Worm (Caenorhabditis elegans) whole organism, mixed stage, embryonic: ENCODE measurements around the gene F14F7.5.

Experiments
- M03D4.4 ChIP-seq: sonication (generic microtip); optimal IDR thresholded peaks from 2 replicates; lab custom pipeline; 2017; ENCODE audit warnings: mild to moderate bottlenecking, missing genetic modification characterization, missing compliant biosample characterization
- bed-3 ChIP-seq: fragments of 200-800 bp; sonication (Bioruptor generic); optimal IDR thresholded peaks from 3 replicates; lab custom pipeline; 2018; ENCODE audit warnings: mild to moderate bottlenecking, missing genetic modification characterization, moderate library complexity, missing compliant biosample characterization
- blmp-1 ChIP-seq: fragments of 150-350 bp; optimal IDR thresholded peaks from 2 replicates; lab custom pipeline; 2014; ENCODE audit warnings: missing biosample characterization, missing genetic modification characterization
- ceh-39 ChIP-seq: fragments of 150-350 bp; optimal IDR thresholded peaks from 2 replicates; lab custom pipeline; 2014; ENCODE audit warnings: missing biosample characterization, missing genetic modification characterization
- ceh-83 ChIP-seq: fragments of 200-800 bp; sonication (Bioruptor generic); optimal IDR thresholded peaks from 2 replicates; lab custom pipeline; 2018; ENCODE audit warnings: mild to moderate bottlenecking, missing genetic modification characterization, missing compliant biosample characterization
- ces-1 ChIP-seq: fragments of 150-350 bp; optimal IDR thresholded peaks from 2 replicates; lab custom pipeline; 2014; ENCODE audit warnings: missing biosample characterization, missing genetic modification reagents, missing genetic modification characterization
- cnd-1 ChIP-seq: fragments of 200-800 bp; sonication (Bioruptor generic); optimal IDR thresholded peaks from 2 replicates; lab custom pipeline; 2018; ENCODE audit warnings: mild to moderate bottlenecking, missing genetic modification characterization, missing compliant biosample characterization
- drap-1 ChIP-seq: fragments of 200-800 bp; sonication (Bioruptor generic); optimal IDR thresholded peaks from 3 replicates; lab custom pipeline; 2018; ENCODE audit warnings: mild to moderate bottlenecking, missing genetic modification characterization, missing compliant biosample characterization
- elt-1 ChIP-seq: sonication (generic microtip); optimal IDR thresholded peaks from 2 replicates; lab custom pipeline; 2017; ENCODE audit warnings: missing genetic modification characterization, mild to moderate bottlenecking, missing compliant biosample characterization, antibody characterized with exemption, moderate library complexity, borderline replicate concordance; ENCODE audit not compliant: insufficient read depth
- elt-3 ChIP-seq: fragments of 150-350 bp; optimal IDR thresholded peaks from 2 replicates; lab custom pipeline; 2014; ENCODE audit warnings: missing biosample characterization, missing genetic modification characterization
- flh-1 ChIP-seq: fragments of 200-800 bp; sonication (Bioruptor generic); optimal IDR thresholded peaks from 2 replicates; lab custom pipeline; 2018; ENCODE audit warnings: mild to moderate bottlenecking, missing genetic modification characterization, moderate library complexity, missing compliant biosample characterization
- ham-2 ChIP-seq: fragments of 200-800 bp; sonication (Bioruptor generic); optimal IDR thresholded peaks from 2 replicates; lab custom pipeline; 2018; ENCODE audit warnings: mild to moderate bottlenecking, missing genetic modification characterization, missing compliant biosample characterization
- hlh-1 ChIP-seq: fragments of 150-350 bp; optimal IDR thresholded peaks from 2 replicates; lab custom pipeline; 2014; ENCODE audit warnings: missing biosample characterization, missing genetic modification reagents, missing genetic modification characterization
- lin-13 ChIP-seq: fragments of 150-350 bp; optimal IDR thresholded peaks from 2 replicates; lab custom pipeline; 2014; ENCODE audit warnings: missing biosample characterization, missing genetic modification characterization
- lin-32 ChIP-seq: fragments of 200-800 bp; sonication (Bioruptor generic); optimal IDR thresholded peaks from 2 replicates; lab custom pipeline; 2018; ENCODE audit warnings: mild to moderate bottlenecking, missing genetic modification characterization, missing compliant biosample characterization
- lsy-2 ChIP-seq: fragments of 150-350 bp; optimal IDR thresholded peaks from 2 replicates; lab custom pipeline; 2014; ENCODE audit warnings: missing biosample characterization, missing genetic modification characterization
- mab-5 ChIP-seq: fragments of 150-350 bp; optimal IDR thresholded peaks from 2 replicates; lab custom pipeline; 2014; ENCODE audit warnings: missing biosample characterization, missing genetic modification characterization
- mep-1 ChIP-seq: fragments of 150-350 bp; optimal IDR thresholded peaks from 2 replicates; lab custom pipeline; 2017; ENCODE audit warnings: missing biosample characterization, missing genetic modification reagents, missing genetic modification characterization, inconsistent platforms
- mls-2 ChIP-seq: sonication (generic microtip); optimal IDR thresholded peaks from 2 replicates; lab custom pipeline; 2016; ENCODE audit warnings: mild to moderate bottlenecking, missing genetic modification characterization, moderate library complexity, missing compliant biosample characterization
- nhr-12 ChIP-seq: fragments of 150-350 bp; optimal IDR thresholded peaks from 2 replicates; lab custom pipeline; 2014; ENCODE audit warnings: missing biosample characterization, missing genetic modification characterization
- nhr-2 ChIP-seq: fragments of 150-350 bp; optimal IDR thresholded peaks from 2 replicates; lab custom pipeline; 2014; ENCODE audit warnings: missing biosample characterization, missing genetic modification characterization
- nhr-28 ChIP-seq: fragments of 150-350 bp; optimal IDR thresholded peaks from 2 replicates; lab custom pipeline; 2014; ENCODE audit warnings: missing biosample characterization, missing genetic modification characterization
- nhr-76 ChIP-seq: sonication (generic microtip); optimal IDR thresholded peaks from 2 replicates; lab custom pipeline; 2017; ENCODE audit warnings: missing biosample characterization, missing genetic modification characterization
- pha-4 ChIP-seq: fragments of 150-350 bp; optimal IDR thresholded peaks from 2 replicates; lab custom pipeline; 2018; ENCODE audit warnings: missing biosample characterization, missing genetic modification reagents, missing genetic modification characterization
- snpc-4 ChIP-seq: fragments of 150-350 bp; optimal IDR thresholded peaks from 2 replicates; lab custom pipeline; 2014; ENCODE audit warnings: missing biosample characterization, missing genetic modification characterization
- sptf-1 ChIP-seq: sonication (generic microtip); optimal IDR thresholded peaks from 2 replicates; lab custom pipeline; 2017; ENCODE audit warnings: mild to moderate bottlenecking, missing genetic modification characterization, moderate library complexity, missing compliant biosample characterization
- tbx-8 ChIP-seq: fragments of 200-800 bp; sonication (Bioruptor generic); optimal IDR thresholded peaks from 2 replicates; lab custom pipeline; 2018; ENCODE audit warnings: mild to moderate bottlenecking, missing genetic modification characterization, moderate library complexity, missing compliant biosample characterization
- unc-120 ChIP-seq: sonication (generic microtip); optimal IDR thresholded peaks from 2 replicates; lab custom pipeline; 2017; ENCODE audit warnings: missing genetic modification characterization, missing compliant biosample characterization; ENCODE audit not compliant: poor library complexity, severe bottlenecking
- unc-39 ChIP-seq: fragments of 150-350 bp; optimal IDR thresholded peaks from 2 replicates; lab custom pipeline; 2014; ENCODE audit warnings: missing biosample characterization, missing genetic modification characterization
- unc-62 ChIP-seq: fragments of 150-350 bp; optimal IDR thresholded peaks from 2 replicates; lab custom pipeline; 2014; ENCODE audit warnings: missing biosample characterization, missing genetic modification reagents, missing genetic modification characterization
- zip-8 ChIP-seq: fragments of 150-350 bp; optimal IDR thresholded peaks from 2 replicates; lab custom pipeline; 2014; ENCODE audit warnings: missing biosample characterization, missing genetic modification characterization
- ztf-11 ChIP-seq: fragments of 150-350 bp; optimal IDR thresholded peaks from 2 replicates; lab custom pipeline; 2014; ENCODE audit warnings: missing biosample characterization, missing genetic modification characterization

F14F7.5 gene

ce11 chrIII:13018619-13019018, 13.2 kb upstream of the F14F7.5 start, which contains the start of gene col-98:
Gene col-98 (plus strand): TSS chrIII:13019008.
- TF ChIP-seq elt-1 (tag; lab: Kevin White, UChicago), result no peak
- no peak for TF ChIP-seq flh-1
- no peak for TF ChIP-seq mab-5 (tag; lab: Kevin White, UChicago)
- TF ChIP-seq elt-3 (tag; lab: Kevin White, UChicago), result no peak
- no peak for TF ChIP-seq zip-8 (tag; lab: Kevin White, UChicago)
- no peak for TF ChIP-seq hlh-1 (tag; lab: Kevin White, UChicago)
- no peak for TF ChIP-seq ham-2
- TF ChIP-seq nhr-28 (tag; lab: Kevin White, UChicago), result no peak
- no peak for TF ChIP-seq pha-4 (tag; lab: Kevin White, UChicago)
- TF ChIP-seq drap-1 (GFP tag; lab: Kevin White, UChicago), result no peak
- no peak for TF ChIP-seq blmp-1 (tag; lab: Kevin White, UChicago)
- no peak for TF ChIP-seq unc-39 (tag; lab: Kevin White, UChicago)
- no peak for TF ChIP-seq mls-2 (tag; lab: Kevin White, UChicago)
- no peak for TF ChIP-seq unc-62 (GFP tag; lab: Kevin White, UChicago)
- no peak for TF ChIP-seq ceh-83 (GFP tag; lab: Kevin White, UChicago)
- no peak for TF ChIP-seq ztf-11 (tag; lab: Kevin White, UChicago)
- TF ChIP-seq snpc-4, result no peak
- no peak for TF ChIP-seq mep-1 (tag; lab: Kevin White, UChicago)
- TF ChIP-seq ces-1 (GFP tag; lab: Kevin White, UChicago), result no peak
- TF ChIP-seq tbx-8 (GFP tag; lab: Kevin White, UChicago), result no peak
- TF ChIP-seq, all 35 proteins: peak for 0

- TF ChIP-seq mab-5 (tag; lab: Kevin White, UChicago), result no peak
- no peak for TF ChIP-seq ces-1 (GFP tag; lab: Kevin White, UChicago)
- no peak for TF ChIP-seq cnd-1 (tag; lab: Kevin White, UChicago)
- no peak for TF ChIP-seq mls-2 (tag; lab: Kevin White, UChicago)
- TF ChIP-seq ham-2, result no peak
- no peak for TF ChIP-seq lsy-2 (tag; lab: Kevin White, UChicago)
- TF ChIP-seq M03D4.4 (tag; lab: Kevin White, UChicago), result no peak
- TF ChIP-seq ztf-11 (tag; lab: Kevin White, UChicago), result no peak
- TF ChIP-seq hlh-1 (tag; lab: Kevin White, UChicago), result no peak
- no peak for TF ChIP-seq blmp-1 (tag; lab: Kevin White, UChicago)
- no peak for TF ChIP-seq nhr-28 (tag; lab: Kevin White, UChicago)
- TF ChIP-seq sptf-1 (tag; lab: Kevin White, UChicago), result no peak
- no peak for TF ChIP-seq bed-3 (GFP tag; lab: Kevin White, UChicago)
- no peak for TF ChIP-seq elt-1 (tag; lab: Kevin White, UChicago)
Observed at ce11 chrIII:13019547-13020098, 12.2 kb upstream of the F14F7.5 start.

ce11 chrIII:13020741-13021140, 11.1 kb upstream of the F14F7.5 start, which contains the start of gene cyp-13A11:
Gene cyp-13A11 (plus strand): TSS chrIII:13021006.
- TF ChIP-seq pha-4 (tag; lab: Kevin White, UChicago) (no peak), lin-32 (no peak), nhr-12 (tag; lab: Kevin White, UChicago) (no peak), unc-120 (tag; lab: Kevin White, UChicago) (no peak), nhr-2 (tag; lab: Kevin White, UChicago) (no peak), mls-2 (tag; lab: Kevin White, UChicago) (no peak), ces-1 (GFP tag; lab: Kevin White, UChicago) (no peak), ham-2 (no peak), nhr-76 (tag; lab: Kevin White, UChicago) (no peak), elt-3 (tag; lab: Kevin White, UChicago) (no peak), sptf-1 (tag; lab: Kevin White, UChicago) (no peak), nhr-28 (tag; lab: Kevin White, UChicago) (no peak), ceh-39 (tag; lab: Kevin White, UChicago) (no peak)
- TF ChIP-seq, all 35 proteins: peak for 0

- TF ChIP-seq lin-13, result no peak
- no peak for TF ChIP-seq unc-120 (tag; lab: Kevin White, UChicago)
- no peak for TF ChIP-seq lsy-2 (tag; lab: Kevin White, UChicago)
Observed at ce11 chrIII:13024281-13024680, 7.5 kb upstream of the F14F7.5 start, which contains the start of gene cyp-13A12. Gene cyp-13A12 (plus strand): TSS chrIII:13024547.
